Worm (Caenorhabditis elegans) whole organism, L4 larva: ENCODE results near the gene tftc-5.

ENCODE experiments used
- D1046.2 ChIP-seq: fragments of 200-800 bp; sonication (Bioruptor generic); IDR thresholded peaks from 2 replicates; pipeline ENCODE4 v1.3.6; 2022; ENCODE audit warnings: missing genetic modification characterization, missing compliant biosample characterization
- F10B5.3 ChIP-seq: sonication (generic microtip); optimal IDR thresholded peaks from 2 replicates; lab custom pipeline; 2016; ENCODE audit warnings: mild to moderate bottlenecking, missing genetic modification characterization, missing compliant biosample characterization
- F44E2.7 ChIP-seq: fragments of 200-800 bp; sonication (Bioruptor generic); IDR thresholded peaks from 2 replicates; pipeline ENCODE4 v2.1.2; 2022; ENCODE audit warnings: missing genetic modification characterization, missing compliant biosample characterization
- F49E8.2 ChIP-seq: sonication (generic microtip); optimal IDR thresholded peaks from 2 replicates; lab custom pipeline; 2016; ENCODE audit warnings: missing compliant biosample characterization, mild to moderate bottlenecking, missing genetic modification characterization, borderline replicate concordance
- Y5F2A.4 ChIP-seq: fragments of 200-800 bp; sonication (Bioruptor generic); optimal IDR thresholded peaks from 2 replicates; lab custom pipeline; 2018; ENCODE audit warnings: mild to moderate bottlenecking, missing genetic modification characterization, missing compliant biosample characterization
- aha-1 ChIP-seq: fragments of 150-350 bp; peaks from one replicate; lab custom pipeline; 2014; ENCODE audit warnings: missing biosample characterization, missing genetic modification characterization
- aly-2 ChIP-seq: sonication (generic microtip); optimal IDR thresholded peaks from 2 replicates; lab custom pipeline; 2018; ENCODE audit warnings: missing biosample characterization, missing genetic modification characterization
- ama-1 ChIP-seq: fragments of 150-350 bp; optimal IDR thresholded peaks from 2 replicates; lab custom pipeline; 2014; ENCODE audit warnings: inconsistent platforms, mixed read lengths
- attf-4 ChIP-seq: sonication (generic microtip); optimal IDR thresholded peaks from 3 replicates; lab custom pipeline; 2017; ENCODE audit warnings: missing biosample characterization, missing genetic modification characterization
- ceh-20 ChIP-seq: fragments of 200-800 bp; sonication (Bioruptor generic); IDR thresholded peaks from 2 replicates; pipeline ENCODE4 v1.3.6; 2022; ENCODE audit warnings: missing genetic modification reagents, missing genetic modification characterization, missing compliant biosample characterization
- ceh-62 ChIP-seq: sonication (generic microtip); optimal IDR thresholded peaks from 2 replicates; lab custom pipeline; 2017; ENCODE audit warnings: missing biosample characterization, missing genetic modification characterization
- ctbp-1 ChIP-seq: fragments of 200-800 bp; sonication (Bioruptor generic); IDR thresholded peaks from 2 replicates; pipeline ENCODE4 v1.3.6; 2022; ENCODE audit warnings: missing genetic modification reagents, missing genetic modification characterization, missing compliant biosample characterization
- dmd-9 ChIP-seq: fragments of 200-800 bp; sonication (Bioruptor generic); IDR thresholded peaks from 2 replicates; pipeline ENCODE4 v1.3.6; 2022; ENCODE audit warnings: missing genetic modification reagents, missing genetic modification characterization, missing compliant biosample characterization
- egl-27 ChIP-seq: sonication (generic microtip); optimal IDR thresholded peaks from 3 replicates; lab custom pipeline; 2017; ENCODE audit warnings: missing biosample characterization, missing genetic modification reagents, missing genetic modification characterization
- hlh-11 ChIP-seq: fragments of 200-800 bp; sonication (Bioruptor generic); optimal IDR thresholded peaks from 2 replicates; lab custom pipeline; 2018; ENCODE audit warnings: mild to moderate bottlenecking, missing genetic modification characterization, missing compliant biosample characterization
- hlh-30 ChIP-seq: sonication (generic microtip); optimal IDR thresholded peaks from 2 replicates; lab custom pipeline; 2017; ENCODE audit warnings: antibody characterized with exemption, mild to moderate bottlenecking, missing genetic modification characterization, missing compliant biosample characterization; ENCODE audit not compliant: insufficient read depth
- lin-13 ChIP-seq: fragments of 150-350 bp; optimal IDR thresholded peaks from 2 replicates; lab custom pipeline; 2014; ENCODE audit warnings: missing biosample characterization, missing genetic modification reagents, missing genetic modification characterization
- lsy-2 ChIP-seq, 2 experiments: fragments of 150-350 bp in 1 of 2; sonication (generic microtip) in 1 of 2; optimal IDR thresholded peaks; 2 replicates each; lab custom pipeline; 2014 to 2017; ENCODE audit warnings: missing biosample characterization in 2 of 2, missing genetic modification characterization in 2 of 2
- madf-5 ChIP-seq, 2 experiments: fragments of 200-800 bp; sonication (Bioruptor generic); IDR thresholded peaks; 2 replicates each; pipeline ENCODE4 v1.3.6; 2022; ENCODE audit warnings: missing compliant biosample characterization in 2 of 2, missing genetic modification characterization in 2 of 2
- madf-9 ChIP-seq: fragments of 200-800 bp; sonication (Bioruptor generic); conservative IDR thresholded peaks from 2 replicates; pipeline ENCODE4 v1.3.6; 2022; ENCODE audit warnings: missing genetic modification reagents, missing genetic modification characterization, missing compliant biosample characterization
- mdl-1 ChIP-seq, 2 experiments: fragments of 150-350 bp in 1 of 2; sonication (generic microtip) in 1 of 2; optimal IDR thresholded peaks; 2 replicates each; lab custom pipeline; 2014 to 2017; ENCODE audit warnings: missing biosample characterization in 2 of 2, missing genetic modification characterization in 2 of 2
- mdt-29 ChIP-seq: fragments of 200-800 bp; sonication (Bioruptor generic); IDR thresholded peaks from 2 replicates; pipeline ENCODE4 v1.3.6; 2022; ENCODE audit warnings: missing genetic modification reagents, missing genetic modification characterization, missing compliant biosample characterization
- mep-1 ChIP-seq: fragments of 150-350 bp; sonication (generic microtip); optimal IDR thresholded peaks from 3 replicates; lab custom pipeline; 2014; ENCODE audit warnings: missing biosample characterization, missing genetic modification characterization
- mes-2 ChIP-seq: sonication (generic microtip); optimal IDR thresholded peaks from 2 replicates; lab custom pipeline; 2016; ENCODE audit warnings: missing genotype, mild to moderate bottlenecking, missing genetic modification characterization, missing compliant biosample characterization; ENCODE audit not compliant: poor library complexity, severe bottlenecking
- nhr-77 ChIP-seq: fragments of 150-350 bp; optimal IDR thresholded peaks from 2 replicates; lab custom pipeline; 2014; ENCODE audit warnings: missing biosample characterization, missing genetic modification characterization
- rbr-2 ChIP-seq: sonication (generic microtip); optimal IDR thresholded peaks from 2 replicates; lab custom pipeline; 2016; ENCODE audit warnings: missing genotype, missing genetic modification characterization, missing compliant biosample characterization
- set-16 ChIP-seq: fragments of 200-800 bp; sonication (Bioruptor generic); IDR thresholded peaks from 2 replicates; pipeline ENCODE4 v1.3.6; 2022; ENCODE audit warnings: missing genetic modification reagents, missing genetic modification characterization, missing compliant biosample characterization
- snpc-1.2 ChIP-seq: fragments of 200-800 bp; sonication (Bioruptor generic); IDR thresholded peaks from 2 replicates; pipeline ENCODE4 v1.3.6; 2022; ENCODE audit warnings: missing genetic modification reagents, missing genetic modification characterization, missing compliant biosample characterization
- spr-1 ChIP-seq: sonication (generic microtip); optimal IDR thresholded peaks from 2 replicates; lab custom pipeline; 2016; ENCODE audit warnings: mild to moderate bottlenecking, missing genetic modification characterization, missing compliant biosample characterization
- tra-1 ChIP-seq: fragments of 200-800 bp; sonication (Bioruptor generic); IDR thresholded peaks from 2 replicates; pipeline ENCODE4 v1.3.6; 2022; ENCODE audit warnings: missing genetic modification reagents, missing genetic modification characterization, missing compliant biosample characterization
- unc-62 ChIP-seq, 3 experiments: fragments of 150-350 bp in 1 of 3; sonication (generic microtip); optimal IDR thresholded peaks in 2 of 3; peaks in 1 of 3; 1 replicate in 1 of 3; 2 replicates in 2 of 3; lab custom pipeline; 2014 to 2017; ENCODE audit warnings: missing biosample characterization in 3 of 3, missing genetic modification characterization in 3 of 3, missing genetic modification reagents in 3 of 3, missing genotype in 1 of 3
- zag-1 ChIP-seq: fragments of 150-350 bp; optimal IDR thresholded peaks from 2 replicates; lab custom pipeline; 2014; ENCODE audit warnings: missing biosample characterization, missing genetic modification characterization
- zfp-2 ChIP-seq: sonication (generic microtip); optimal IDR thresholded peaks from 2 replicates; lab custom pipeline; 2016; ENCODE audit warnings: mild to moderate bottlenecking, missing genetic modification characterization, missing compliant biosample characterization
- zip-2 ChIP-seq: fragments of 150-350 bp; optimal IDR thresholded peaks from 2 replicates; lab custom pipeline; 2014; ENCODE audit warnings: missing biosample characterization, missing genetic modification characterization
- ztf-11 ChIP-seq: fragments of 150-350 bp; optimal IDR thresholded peaks from 2 replicates; lab custom pipeline; 2014; ENCODE audit warnings: missing biosample characterization, missing genetic modification characterization
- ztf-7 ChIP-seq: fragments of 150-350 bp; optimal IDR thresholded peaks from 2 replicates; lab custom pipeline; 2014; ENCODE audit warnings: missing biosample characterization, missing genetic modification characterization

Gene tftc-5

ce11 chrIII:4019801-4020200 is 2.2 kb upstream of the tftc-5 start, which contains the start of gene snpc-3.4 (continued):
- TF ChIP-seq mdt-29 (peak; percentile 39; the same call in 1 of the 2 replicates), ama-1 (lab: Kevin White, UChicago) (peak; percentile 12), zfp-2 (no peak), mes-2 (tag; lab: Kevin White, UChicago) (peak; percentile 71), egl-27 (no peak), Y5F2A.4 (GFP tag; lab: Kevin White, UChicago) (no peak), F49E8.2 (peak; percentile 36), mep-1 (peak; percentile 59), F10B5.3 (no peak), hlh-11 (tag; lab: Kevin White, UChicago) (no peak), aha-1 (tag; lab: Kevin White, UChicago) (peak; percentile 94), ceh-20 (GFP tag; lab: Robert Waterston, UW) (no peak), zip-2 (tag; lab: Kevin White, UChicago) (no peak), madf-5 (GFP tag; IDR thresholded peaks at IDR 0.05; lab: Robert Waterston, UW) (no peak), lin-13 (peak; percentile 39), madf-9 (GFP tag; lab: Robert Waterston, UW) (no peak), aly-2 (no peak), dmd-9 (GFP tag; lab: Robert Waterston, UW) (0 out of 2 replicates have a peak, but pooled peaks have one; percentile 22), ctbp-1 (GFP tag; lab: Robert Waterston, UW) (0 out of 2 replicates have a peak, but pooled peaks have one; percentile 48), mdl-1 (tag; optimal IDR thresholded peaks at IDR 0.05; lab: Kevin White, UChicago) (no peak), F44E2.7 (GFP tag; lab: Robert Waterston, UW) (no peak), set-16 (no peak), nhr-77 (tag; lab: Kevin White, UChicago) (no peak), ceh-62 (tag; lab: Kevin White, UChicago) (no peak), attf-4 (tag; lab: Kevin White, UChicago) (no peak), zag-1 (tag; lab: Kevin White, UChicago) (no peak), ztf-11 (tag; lab: Kevin White, UChicago) (no peak), lsy-2 (tag; optimal IDR thresholded peaks at IDR 0.05; lab: Kevin White, UChicago) (peak; percentile 83 to 98), ztf-7 (tag; lab: Kevin White, UChicago) (peak; percentile 12), D1046.2 (GFP tag; lab: Robert Waterston, UW) (no peak)

ce11 chrIII:4028061-4028460 is 6.1 kb downstream of the tftc-5 start, which contains the start of gene T02C12.5:
T02C12.5 (minus strand) TSS chrIII:4028161.
- TF ChIP-seq F49E8.2 (no peak), ceh-20 (GFP tag; lab: Robert Waterston, UW) (no peak), rbr-2 (no peak), snpc-1.2 (GFP tag; lab: Robert Waterston, UW) (no peak), ceh-62 (tag; lab: Kevin White, UChicago) (no peak), tra-1 (GFP tag; lab: Robert Waterston, UW) (no peak)

ce11 chrIII:4030839-4031238 is 8.9 kb downstream of the tftc-5 start:
- TF ChIP-seq unc-62 (GFP tag; optimal IDR thresholded peaks at IDR 0.05 in 1 of 2; lab: Kevin White, UChicago) = peak in 1 of 2 experiments; percentile 79
- TF ChIP-seq unc-62 (tag; optimal IDR thresholded peaks at IDR 0.05; lab: Kevin White, UChicago) = no peak
- TF ChIP-seq spr-1 (tag; lab: Kevin White, UChicago) = no peak
- no peak for TF ChIP-seq hlh-30

ce11 chrIII:4034984-4035383 is 13.0 kb downstream of the tftc-5 start:
- TF ChIP-seq F49E8.2 = no peak
- peak in 1 of 2 experiments; percentile 23 for TF ChIP-seq lsy-2 (tag; optimal IDR thresholded peaks at IDR 0.05; lab: Kevin White, UChicago)
- TF ChIP-seq, all 104 proteins: peak for 1
